Fruit fly (Drosophila melanogaster) whole organism, embryonic: ENCODE measurements around the gene CG2120.

Experiments used
- ATbp ChIP-seq: fragments of 200-800 bp; sonication (Bioruptor generic); optimal IDR thresholded peaks from 2 replicates; lab custom pipeline; 2017; ENCODE audit warnings: missing biosample characterization, mild to moderate bottlenecking, missing genetic modification characterization, missing genetic modification reagents
- Abd-B ChIP-seq: fragments of 200-800 bp; sonication (Bioruptor generic); optimal IDR thresholded peaks from 2 replicates; lab custom pipeline; 2018; ENCODE audit warnings: missing biosample characterization, mild to moderate bottlenecking, missing genetic modification characterization, moderate library complexity
- Awh ChIP-seq: fragments of 200-800 bp; sonication (Bioruptor generic); IDR thresholded peaks from 2 replicates; pipeline ENCODE4, ENCODE4 v1.3.6; 2022; ENCODE audit warnings: missing biosample characterization, missing genetic modification characterization
- Bteb2 ChIP-seq: fragments of 200-800 bp; sonication (Bioruptor generic); optimal IDR thresholded peaks from 2 replicates; lab custom pipeline; 2016; ENCODE audit warnings: missing biosample characterization, missing genetic modification characterization
- CG10366 ChIP-seq: fragments of 200-800 bp; sonication (Bioruptor generic); IDR thresholded peaks from 2 replicates; pipeline ENCODE4 v1.3.6; 2022; ENCODE audit warnings: missing biosample characterization, missing genetic modification characterization
- CG12942 ChIP-seq: fragments of 200-800 bp; sonication (Bioruptor generic); optimal IDR thresholded peaks from 3 replicates; lab custom pipeline; 2016; ENCODE audit warnings: missing biosample characterization, missing genetic modification characterization
- CG15601 ChIP-seq: fragments of 200-800 bp; sonication (Bioruptor generic); optimal IDR thresholded peaks from 3 replicates; lab custom pipeline; 2019; ENCODE audit warnings: missing biosample characterization, mild to moderate bottlenecking, missing genetic modification characterization, moderate library complexity
- CG15696 ChIP-seq: fragments of 200-800 bp; sonication (Bioruptor generic); optimal IDR thresholded peaks from 2 replicates; lab custom pipeline; 2019; ENCODE audit warnings: missing biosample characterization, mild to moderate bottlenecking, missing genetic modification characterization, moderate library complexity
- CG17186 ChIP-seq: fragments of 200-800 bp; sonication (Bioruptor generic); optimal IDR thresholded peaks from 3 replicates; lab custom pipeline; 2017; ENCODE audit warnings: missing biosample characterization, missing genetic modification reagents, missing genetic modification characterization
- CG17328 ChIP-seq: fragments of 200-800 bp; sonication (Bioruptor generic); IDR thresholded peaks from 2 replicates; pipeline ENCODE4 v1.3.6; 2022; ENCODE audit warnings: missing biosample characterization, missing genetic modification characterization
- CG17361 ChIP-seq: fragments of 200-800 bp; sonication (Bioruptor generic); IDR thresholded peaks from 3 replicates; pipeline ENCODE4 v1.3.6; 2022; ENCODE audit warnings: missing biosample characterization, missing genetic modification characterization
- CG17385 ChIP-seq: fragments of 200-800 bp; sonication (Bioruptor generic); optimal IDR thresholded peaks from 3 replicates; lab custom pipeline; 2018; ENCODE audit warnings: missing biosample characterization, mild to moderate bottlenecking, missing genetic modification characterization
- CG17912 ChIP-seq: fragments of 200-800 bp; sonication (Bioruptor generic); optimal IDR thresholded peaks from 2 replicates; lab custom pipeline; 2018; ENCODE audit warnings: missing biosample characterization, mild to moderate bottlenecking, missing genetic modification characterization
- CG4328 ChIP-seq: fragments of 200-800 bp; sonication (Bioruptor generic); optimal IDR thresholded peaks from 3 replicates; lab custom pipeline; 2017; ENCODE audit warnings: missing biosample characterization, missing genetic modification reagents, missing genetic modification characterization
- CG6791 ChIP-seq: fragments of 200-800 bp; sonication (Bioruptor generic); IDR thresholded peaks from 3 replicates; pipeline ENCODE4 v1.3.6; 2022; ENCODE audit warnings: missing biosample characterization, missing genetic modification characterization; ENCODE audit not compliant: partially characterized antibody
- CG8478 ChIP-seq: fragments of >200 bp; optimal IDR thresholded peaks from 2 replicates; lab custom pipeline; 2018
- CG9932 ChIP-seq: fragments of 200-800 bp; sonication (Bioruptor generic); IDR thresholded peaks from 2 replicates; pipeline ENCODE4 v1.3.6; 2022; ENCODE audit warnings: missing biosample characterization, missing genetic modification characterization
- CHES-1-like ChIP-seq: fragments of 200-800 bp; sonication (Bioruptor generic); optimal IDR thresholded peaks from 2 replicates; lab custom pipeline; 2016; ENCODE audit warnings: missing biosample characterization, missing genetic modification characterization
- CkIIα-i1 ChIP-seq: fragments of 200-800 bp; sonication (Bioruptor generic); IDR thresholded peaks from 2 replicates; pipeline ENCODE4 v1.3.6; 2022; ENCODE audit warnings: missing biosample characterization, missing genetic modification characterization
- CoRest ChIP-seq: fragments of 200-800 bp; sonication (Bioruptor generic); optimal IDR thresholded peaks from 3 replicates; lab custom pipeline; 2018; ENCODE audit warnings: missing biosample characterization, mild to moderate bottlenecking, missing genetic modification characterization, moderate library complexity
- Drgx ChIP-seq: fragments of 200-800 bp; sonication (Bioruptor generic); IDR thresholded peaks from 2 replicates; pipeline ENCODE4 v1.3.6; 2022; ENCODE audit warnings: missing biosample characterization, missing genetic modification characterization
- Eip74EF ChIP-seq, 2 experiments: fragments of 200-800 bp in 1 of 2; fragments of >200 bp in 1 of 2; sonication (Bioruptor generic) in 1 of 2; optimal IDR thresholded peaks; 2 replicates each; lab custom pipeline; 2017 to 2019; ENCODE audit warnings: missing biosample characterization in 2 of 2, missing genetic modification characterization in 2 of 2, mild to moderate bottlenecking in 1 of 2, moderate library complexity in 1 of 2
- H2.0 ChIP-seq: fragments of 200-800 bp; sonication (Bioruptor generic); IDR thresholded peaks from 2 replicates; pipeline ENCODE4 v1.3.6; 2022; ENCODE audit warnings: missing biosample characterization, missing genetic modification characterization
- HLH3B ChIP-seq: fragments of 200-800 bp; sonication (Bioruptor generic); IDR thresholded peaks from 2 replicates; pipeline ENCODE4 v1.3.6; 2022; ENCODE audit warnings: missing biosample characterization, missing genetic modification characterization
- Jarid2 ChIP-seq: fragments of 200-800 bp; sonication (Bioruptor generic); optimal IDR thresholded peaks from 3 replicates; lab custom pipeline; 2017; ENCODE audit warnings: mild to moderate bottlenecking, missing biosample characterization, missing genetic modification reagents, missing genetic modification characterization
- Lhr ChIP-seq: fragments of 200-800 bp; sonication (Bioruptor generic); optimal IDR thresholded peaks from 3 replicates; lab custom pipeline; 2017; ENCODE audit warnings: mild to moderate bottlenecking, missing biosample characterization, missing genetic modification reagents, missing genetic modification characterization
- Myb ChIP-seq: fragments of 200-800 bp; sonication (Bioruptor generic); optimal IDR thresholded peaks from 2 replicates; lab custom pipeline; 2016; ENCODE audit warnings: missing biosample characterization, missing genetic modification characterization
- Ravus ChIP-seq: fragments of 200-800 bp; sonication (Bioruptor generic); IDR thresholded peaks from 2 replicates; pipeline ENCODE4 v1.3.6; 2022; ENCODE audit warnings: missing biosample characterization, missing genetic modification characterization
- Six4 ChIP-seq: fragments of 200-800 bp; sonication (Bioruptor generic); optimal IDR thresholded peaks from 2 replicates; lab custom pipeline; 2016; ENCODE audit warnings: missing biosample characterization, missing genetic modification characterization
- Ssrp ChIP-seq: fragments of 200-800 bp; sonication (Bioruptor generic); optimal IDR thresholded peaks from 2 replicates; lab custom pipeline; 2018; ENCODE audit warnings: missing biosample characterization, mild to moderate bottlenecking, missing genetic modification characterization, moderate library complexity
- Trl ChIP-seq, 3 experiments: fragments of >200 bp in 2 of 3; fragments of 200-800 bp in 1 of 3; sonication (Bioruptor generic) in 1 of 3; optimal IDR thresholded peaks; 2 replicates in 1 of 3; 3 replicates in 2 of 3; lab custom pipeline; 2016 to 2017; ENCODE audit warnings: missing biosample characterization in 1 of 3, missing genetic modification characterization in 1 of 3
- amos ChIP-seq: fragments of 200-800 bp; sonication (Bioruptor generic); IDR thresholded peaks from 2 replicates; pipeline ENCODE4 v1.3.6; 2022; ENCODE audit warnings: missing biosample characterization, missing genetic modification characterization; ENCODE audit not compliant: partially characterized antibody
- bsh ChIP-seq, 2 experiments: fragments of 200-800 bp; sonication (Bioruptor generic); optimal IDR thresholded peaks; 2 replicates each; lab custom pipeline; 2017 to 2018; ENCODE audit warnings: mild to moderate bottlenecking in 2 of 2, missing biosample characterization in 2 of 2, missing genetic modification characterization in 2 of 2, moderate library complexity in 1 of 2
- cad ChIP-seq: fragments of >200 bp; optimal IDR thresholded peaks from 2 replicates; lab custom pipeline; 2017; ENCODE audit warnings: missing biosample characterization, missing genetic modification characterization
- dmrt11E ChIP-seq: fragments of 200-800 bp; sonication (Bioruptor generic); optimal IDR thresholded peaks from 3 replicates; lab custom pipeline; 2018; ENCODE audit warnings: missing biosample characterization, mild to moderate bottlenecking, missing genetic modification characterization, moderate library complexity
- eyg ChIP-seq: fragments of 200-800 bp; sonication (Bioruptor generic); optimal IDR thresholded peaks from 3 replicates; lab custom pipeline; 2016; ENCODE audit warnings: missing biosample characterization, missing genetic modification characterization
- gce ChIP-seq: fragments of 200-800 bp; sonication (Bioruptor generic); IDR thresholded peaks from 3 replicates; pipeline ENCODE4 v1.3.6; 2022; ENCODE audit warnings: missing biosample characterization, missing genetic modification characterization
- grn ChIP-seq: fragments of 200-800 bp; sonication (Bioruptor generic); optimal IDR thresholded peaks from 3 replicates; lab custom pipeline; 2017; ENCODE audit warnings: missing biosample characterization, missing genetic modification characterization
- h ChIP-seq: fragments of >200 bp; optimal IDR thresholded peaks from 2 replicates; lab custom pipeline; 2017
- hbn ChIP-seq: fragments of 200-800 bp; sonication (Bioruptor generic); IDR thresholded peaks from 2 replicates; pipeline ENCODE4 v1.3.6; 2022; ENCODE audit warnings: missing biosample characterization, missing genetic modification characterization; ENCODE audit not compliant: partially characterized antibody
- knrl ChIP-seq: fragments of 200-800 bp; sonication (Bioruptor generic); IDR thresholded peaks from 3 replicates; pipeline ENCODE4 v1.3.6; 2022; ENCODE audit warnings: missing biosample characterization, missing genetic modification characterization; ENCODE audit not compliant: partially characterized antibody
- lab ChIP-seq: fragments of 200-800 bp; sonication (Bioruptor generic); optimal IDR thresholded peaks from 3 replicates; lab custom pipeline; 2017; ENCODE audit warnings: missing biosample characterization, missing genetic modification characterization, mild to moderate bottlenecking, moderate library complexity, missing genetic modification reagents
- org-1 ChIP-seq: fragments of 200-800 bp; sonication (Bioruptor generic); optimal IDR thresholded peaks from 2 replicates; lab custom pipeline; 2017; ENCODE audit warnings: missing biosample characterization, missing genetic modification characterization
- pb ChIP-seq: fragments of 200-800 bp; sonication (Bioruptor generic); optimal IDR thresholded peaks from 3 replicates; lab custom pipeline; 2016; ENCODE audit warnings: missing biosample characterization, missing genetic modification characterization
- pnt ChIP-seq: fragments of 200-800 bp; sonication (Bioruptor generic); optimal IDR thresholded peaks from 3 replicates; lab custom pipeline; 2016; ENCODE audit warnings: missing biosample characterization, missing genetic modification characterization
- pum ChIP-seq: fragments of 200-800 bp; sonication (Bioruptor generic); optimal IDR thresholded peaks from 2 replicates; lab custom pipeline; 2016; ENCODE audit warnings: missing biosample characterization, missing genetic modification characterization
- shn ChIP-seq: fragments of 200-800 bp; sonication (Bioruptor generic); optimal IDR thresholded peaks from 3 replicates; lab custom pipeline; 2016; ENCODE audit warnings: missing biosample characterization, missing genetic modification characterization
- tll ChIP-seq, 2 experiments: fragments of 200-800 bp in 1 of 2; fragments of >200 bp in 1 of 2; sonication (Bioruptor generic) in 1 of 2; optimal IDR thresholded peaks; 2 replicates each; lab custom pipeline; 2017 to 2019; ENCODE audit warnings: missing biosample characterization in 2 of 2, missing genetic modification characterization in 2 of 2, mild to moderate bottlenecking in 1 of 2, moderate library complexity in 1 of 2
- toy ChIP-seq: fragments of 200-800 bp; sonication (Bioruptor generic); IDR thresholded peaks from 2 replicates; pipeline ENCODE4 v1.3.6; 2022; ENCODE audit warnings: missing biosample characterization, missing genetic modification characterization
- twi ChIP-seq: fragments of 200-800 bp; optimal IDR thresholded peaks from 2 replicates; lab custom pipeline; 2019; ENCODE audit warnings: missing biosample characterization, mild to moderate bottlenecking, missing genetic modification characterization, moderate library complexity
- usp ChIP-seq: fragments of >200 bp; optimal IDR thresholded peaks from 2 replicates; lab custom pipeline; 2017; ENCODE audit warnings: missing biosample characterization, missing genetic modification characterization

Gene CG2120

DNA sequence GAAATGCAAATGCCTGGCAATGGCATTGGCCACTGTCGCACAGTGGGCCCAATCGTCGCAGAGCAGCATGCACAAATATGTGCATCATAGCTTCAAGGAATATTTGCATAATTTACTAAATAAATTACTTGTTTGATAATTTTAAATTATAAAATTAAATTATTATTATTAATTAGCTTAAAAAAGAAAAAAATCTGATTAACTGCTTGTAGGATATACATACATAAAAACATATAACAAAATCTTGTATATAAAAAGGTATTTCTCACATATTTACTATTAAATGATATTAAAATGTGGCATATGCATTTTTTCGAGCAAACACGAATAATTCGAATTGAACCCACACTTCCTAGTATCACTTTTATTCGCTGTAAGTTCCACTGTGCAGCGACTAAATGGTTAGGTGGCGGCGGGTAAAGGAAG is 10.4 kb upstream of the CG2120 start (continued):
- TF ChIP-seq Awh (GFP tag; lab: Robert Waterston, UW): 0 out of 2 replicates have a peak, but pooled peaks have one; percentile 32
- no peak for TF ChIP-seq Jarid2 (GFP tag; lab: Kevin White, UChicago)
- TF ChIP-seq Ssrp (tag; lab: Kevin White, UChicago): peak; percentile 74
- TF ChIP-seq CG8478 (lab: Kevin White, UChicago): no peak
- TF ChIP-seq CG4328: peak; percentile 3
- TF ChIP-seq toy (GFP tag; lab: Robert Waterston, UW): no peak
- TF ChIP-seq CHES-1-like (GFP tag; lab: Kevin White, UChicago): no peak
- peak in 1 of 2 experiments; percentile 69 for TF ChIP-seq Eip74EF (GFP tag; optimal IDR thresholded peaks at IDR 0.05; lab: Kevin White, UChicago)
- TF ChIP-seq pnt: no peak
- TF ChIP-seq dmrt11E (tag; lab: Kevin White, UChicago): peak; percentile 45
- TF ChIP-seq CG17912: no peak
- no peak for TF ChIP-seq shn (GFP tag; lab: Kevin White, UChicago)
- no peak for TF ChIP-seq H2.0
- no peak for TF ChIP-seq eyg (GFP tag; lab: Kevin White, UChicago)
- peak; percentile 57 for TF ChIP-seq CG17385
- TF ChIP-seq HLH3B (GFP tag; lab: Robert Waterston, UW): peak; percentile 33; the same call in 1 of the 2 replicates
- TF ChIP-seq CkIIα-i1 (GFP tag; lab: Robert Waterston, UW): no peak
- TF ChIP-seq tll (GFP tag; optimal IDR thresholded peaks at IDR 0.05; lab: Kevin White, UChicago): no peak
- TF ChIP-seq Lhr: no peak
- peak; percentile 38 for TF ChIP-seq CG15601
- TF ChIP-seq CG17186 (GFP tag; lab: Kevin White, UChicago): no peak
- peak; percentile 9 for TF ChIP-seq Six4 (GFP tag; lab: Kevin White, UChicago)
- TF ChIP-seq CG12942: peak; percentile 41
- TF ChIP-seq grn (GFP tag; lab: Kevin White, UChicago): no peak
- TF ChIP-seq twi (tag; lab: Kevin White, UChicago): no peak
- peak; percentile 81; the same call in 2 of the 3 replicates for TF ChIP-seq CG17361
- no peak for TF ChIP-seq hbn
- TF ChIP-seq CoRest (tag; lab: Kevin White, UChicago): peak; percentile 61
- no peak for TF ChIP-seq cad (GFP tag; lab: Kevin White, UChicago)
- TF ChIP-seq CG9932 (GFP tag; lab: Robert Waterston, UW): no peak
- TF ChIP-seq pb: no peak
- TF ChIP-seq Drgx: peak; percentile 55
- no peak for TF ChIP-seq Trl (optimal IDR thresholded peaks at IDR 0.05; lab: Kevin White, UChicago)
- TF ChIP-seq Trl (GFP tag; optimal IDR thresholded peaks at IDR 0.05; lab: Kevin White, UChicago): no peak
- no peak for TF ChIP-seq gce (GFP tag; lab: Robert Waterston, UW)
- peak; percentile 53 for TF ChIP-seq ATbp (GFP tag; lab: Kevin White, UChicago)
- TF ChIP-seq bsh (GFP tag; optimal IDR thresholded peaks at IDR 0.05; lab: Kevin White, UChicago): peak in 1 of 2 experiments; percentile 60
- no peak for TF ChIP-seq Ravus
- no peak for TF ChIP-seq h
- TF ChIP-seq Abd-B (GFP tag; lab: Kevin White, UChicago): peak; percentile 62
- TF ChIP-seq CG10366 (GFP tag; lab: Robert Waterston, UW): peak; percentile 19; the same call in 1 of the 2 replicates
- no peak for TF ChIP-seq pum (GFP tag; lab: Kevin White, UChicago)
- TF ChIP-seq usp: no peak
- TF ChIP-seq Bteb2 (GFP tag; lab: Kevin White, UChicago): no peak
- no peak for TF ChIP-seq amos
- TF ChIP-seq Myb (GFP tag; lab: Kevin White, UChicago): no peak
- no peak for TF ChIP-seq knrl (GFP tag; lab: Robert Waterston, UW)
- TF ChIP-seq CG17328: no peak
- no peak for TF ChIP-seq lab (GFP tag; lab: Kevin White, UChicago)
- TF ChIP-seq CG6791 (GFP tag; lab: Robert Waterston, UW): no peak
- TF ChIP-seq CG15696: peak; percentile 29
- TF ChIP-seq org-1 (GFP tag; lab: Kevin White, UChicago): no peak
